Worm (Caenorhabditis elegans) whole organism, L1 larva: ENCODE results near the gene F57B7.2.

Source experiments
- elt-3 ChIP-seq, 6 experiments: fragments of 150-350 bp in 1 of 6; sonication (generic microtip); optimal IDR thresholded peaks; 2 replicates each; lab custom pipeline; 2017 to 2018; ENCODE audit warnings: missing biosample characterization in 6 of 6, missing genetic modification characterization in 6 of 6, inconsistent platforms in 1 of 6
- lin-14 ChIP-seq: fragments of 200-800 bp; sonication (Bioruptor generic); optimal IDR thresholded peaks from 2 replicates; lab custom pipeline; 2018; ENCODE audit warnings: mild to moderate bottlenecking, missing genetic modification characterization, moderate library complexity, missing compliant biosample characterization
- mdl-1 ChIP-seq, 2 experiments: fragments of 150-350 bp; optimal IDR thresholded peaks; 2 replicates each; lab custom pipeline; 2014 to 2017; ENCODE audit warnings: missing biosample characterization in 2 of 2, missing genetic modification characterization in 2 of 2, inconsistent platforms in 1 of 2
- nhr-77 ChIP-seq: fragments of 150-350 bp; optimal IDR thresholded peaks from 2 replicates; lab custom pipeline; 2014; ENCODE audit warnings: missing biosample characterization, missing genetic modification characterization
- nhr-90 ChIP-seq: sonication (generic microtip); optimal IDR thresholded peaks from 2 replicates; lab custom pipeline; 2016; ENCODE audit warnings: mild to moderate bottlenecking, missing genetic modification characterization, missing compliant biosample characterization; ENCODE audit not compliant: poor library complexity
- pqm-1 ChIP-seq: sonication (generic microtip); optimal IDR thresholded peaks from 3 replicates; lab custom pipeline; 2017; ENCODE audit warnings: missing biosample characterization, missing genetic modification characterization
- zag-1 ChIP-seq: fragments of 150-350 bp; optimal IDR thresholded peaks from 2 replicates; lab custom pipeline; 2014; ENCODE audit warnings: missing biosample characterization, missing genetic modification characterization

DNA sequence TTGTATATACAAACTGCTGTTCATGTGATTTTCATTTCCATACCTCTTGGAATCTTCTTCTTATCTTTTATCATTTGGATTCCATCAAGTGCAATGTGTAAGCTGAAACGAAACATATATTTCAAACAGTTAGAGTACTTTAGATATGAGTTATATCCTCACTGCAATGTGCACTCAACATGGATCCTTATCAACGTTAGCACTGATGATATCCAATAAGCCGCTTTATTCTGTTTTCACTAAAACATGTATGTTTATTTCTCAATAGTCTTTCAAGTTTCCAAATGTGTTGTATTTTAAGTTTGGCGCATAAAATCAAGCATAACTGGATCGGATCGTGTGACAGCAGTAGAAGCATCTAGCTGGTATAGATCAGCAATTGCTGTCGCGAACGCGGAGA, 43.3 kb upstream of the F57B7.2 start, which contains the start of gene T11F9.10:
- TF ChIP-seq zag-1 (tag; lab: Kevin White, UChicago) (no peak), mdl-1 (tag; optimal IDR thresholded peaks at IDR 0.05; lab: Kevin White, UChicago) (no peak), elt-3 (tag; optimal IDR thresholded peaks at IDR 0.05; lab: Kevin White, UChicago) (no peak), nhr-77 (tag; lab: Kevin White, UChicago) (no peak), pqm-1 (tag; lab: Kevin White, UChicago) (no peak), lin-14 (no peak), nhr-90 (tag; lab: Kevin White, UChicago) (no peak)
